Worm (Caenorhabditis elegans) whole organism, young adult: ENCODE results near the gene marg-1.
A peak's percentile ranks its signal among the peaks of the same experiment; 100 is the strongest.

ENCODE experiments used
- B0019.2 ChIP-seq: fragments of 200-800 bp; sonication (Bioruptor generic); conservative IDR thresholded peaks from 2 replicates; pipeline ENCODE4 v1.3.6; 2022; ENCODE audit warnings: missing genetic modification reagents, missing genetic modification characterization, missing compliant biosample characterization
- F10E7.11 ChIP-seq: sonication (generic microtip); optimal IDR thresholded peaks from 2 replicates; lab custom pipeline; 2017; ENCODE audit warnings: mild to moderate bottlenecking, missing genetic modification characterization, moderate library complexity, missing compliant biosample characterization
- F39B2.1 ChIP-seq: fragments of 200-800 bp; sonication (Bioruptor generic); IDR thresholded peaks from 2 replicates; pipeline ENCODE4 v1.3.6; 2022; ENCODE audit warnings: missing genetic modification reagents, missing genetic modification characterization, missing compliant biosample characterization
- F55B11.4 ChIP-seq: sonication (generic microtip); optimal IDR thresholded peaks from 2 replicates; lab custom pipeline; 2016; ENCODE audit warnings: missing compliant biosample characterization, missing genetic modification characterization, borderline replicate concordance; ENCODE audit not compliant: insufficient read depth
- K11D2.4 ChIP-seq: fragments of 200-800 bp; sonication (Bioruptor generic); IDR thresholded peaks from 2 replicates; pipeline ENCODE4 v1.3.6; 2022; ENCODE audit warnings: missing genetic modification reagents, missing genetic modification characterization, missing compliant biosample characterization
- Y53F4B.3 ChIP-seq: fragments of 200-800 bp; sonication (Bioruptor generic); IDR thresholded peaks from 2 replicates; pipeline ENCODE4 v1.3.6; 2022; ENCODE audit warnings: missing genetic modification reagents, missing genetic modification characterization, missing compliant biosample characterization
- Y79H2A.3 ChIP-seq: fragments of 200-800 bp; sonication (Bioruptor generic); conservative IDR thresholded peaks from 2 replicates; pipeline ENCODE4 v1.3.6; 2022; ENCODE audit warnings: missing genetic modification reagents, missing genetic modification characterization, missing compliant biosample characterization
- ama-1 ChIP-seq, 3 experiments: fragments of 150-350 bp in 1 of 3; sonication (generic microtip) in 2 of 3; optimal IDR thresholded peaks; 2 replicates each; lab custom pipeline; 2014 to 2018; ENCODE audit warnings: missing biosample characterization in 2 of 3, missing genetic modification characterization in 2 of 3, missing genetic modification reagents in 2 of 3
- athp-1 ChIP-seq: sonication (generic microtip); optimal IDR thresholded peaks from 2 replicates; lab custom pipeline; 2017; ENCODE audit warnings: mild to moderate bottlenecking, missing genetic modification characterization, missing compliant biosample characterization
- bed-1 ChIP-seq: fragments of 200-800 bp; sonication (Bioruptor generic); IDR thresholded peaks from 2 replicates; pipeline ENCODE4 v1.3.6; 2022; ENCODE audit warnings: missing genetic modification reagents, missing genetic modification characterization, missing compliant biosample characterization
- cebp-1 ChIP-seq, 2 experiments: fragments of 200-800 bp in 1 of 2; sonication (Bioruptor generic) in 1 of 2; sonication (generic microtip) in 1 of 2; IDR thresholded peaks in 1 of 2; optimal IDR thresholded peaks in 1 of 2; 2 replicates each; pipeline versions ENCODE4 v1.3.6 to Lab custom; 2017 to 2022; ENCODE audit warnings: missing compliant biosample characterization in 2 of 2, missing genetic modification characterization in 2 of 2, mild to moderate bottlenecking in 1 of 2, missing genetic modification reagents in 1 of 2, moderate library complexity in 1 of 2
- ceh-100 ChIP-seq: fragments of 200-800 bp; sonication (Bioruptor generic); IDR thresholded peaks from 2 replicates; pipeline ENCODE4 v1.3.6; 2022; ENCODE audit warnings: missing genetic modification reagents, missing genetic modification characterization, missing compliant biosample characterization
- ceh-58 ChIP-seq: fragments of 200-800 bp; sonication (Bioruptor generic); IDR thresholded peaks from 2 replicates; pipeline ENCODE4 v1.3.6; 2022; ENCODE audit warnings: missing genetic modification characterization, missing compliant biosample characterization
- ceh-79 ChIP-seq: sonication (generic microtip); optimal IDR thresholded peaks from 2 replicates; lab custom pipeline; 2017; ENCODE audit warnings: mild to moderate bottlenecking, missing genetic modification characterization, missing compliant biosample characterization
- die-1 ChIP-seq: sonication (generic microtip); optimal IDR thresholded peaks from 2 replicates; lab custom pipeline; 2016; ENCODE audit warnings: missing genotype, mild to moderate bottlenecking, missing genetic modification characterization, missing compliant biosample characterization
- dpff-1 ChIP-seq: sonication (generic microtip); optimal IDR thresholded peaks from 2 replicates; lab custom pipeline; 2017; ENCODE audit warnings: mild to moderate bottlenecking, missing genetic modification characterization, missing compliant biosample characterization
- efl-1 ChIP-seq: fragments of 150-350 bp; optimal IDR thresholded peaks from 2 replicates; lab custom pipeline; 2014; ENCODE audit warnings: missing biosample characterization, missing genetic modification reagents, missing genetic modification characterization
- egl-18 ChIP-seq: fragments of 200-800 bp; sonication (Bioruptor generic); IDR thresholded peaks from 2 replicates; pipeline ENCODE4 v1.3.6; 2022; ENCODE audit warnings: missing genetic modification reagents, missing genetic modification characterization, missing compliant biosample characterization
- fkh-3 ChIP-seq: sonication (generic microtip); optimal IDR thresholded peaks from 2 replicates; lab custom pipeline; 2016; ENCODE audit warnings: mild to moderate bottlenecking, missing genetic modification characterization, missing compliant biosample characterization
- let-607 ChIP-seq, 2 experiments: fragments of 200-800 bp in 1 of 2; sonication (Bioruptor generic) in 1 of 2; sonication (generic microtip) in 1 of 2; optimal IDR thresholded peaks; 2 replicates each; lab custom pipeline; 2016 to 2018; ENCODE audit warnings: mild to moderate bottlenecking in 2 of 2, missing compliant biosample characterization in 2 of 2, missing genetic modification characterization in 2 of 2, moderate library complexity in 2 of 2, missing genotype in 1 of 2
- lin-26 ChIP-seq: fragments of 200-800 bp; sonication (Bioruptor generic); IDR thresholded peaks from 2 replicates; pipeline ENCODE4 v1.3.6; 2022; ENCODE audit warnings: missing genetic modification reagents, missing genetic modification characterization, missing compliant biosample characterization
- lir-1 ChIP-seq: fragments of 200-800 bp; sonication (Bioruptor generic); conservative IDR thresholded peaks from 2 replicates; pipeline ENCODE4 v1.3.6; 2022; ENCODE audit warnings: missing genetic modification reagents, missing genetic modification characterization, missing compliant biosample characterization
- mes-4 ChIP-seq: sonication (generic microtip); optimal IDR thresholded peaks from 2 replicates; lab custom pipeline; 2016; ENCODE audit warnings: missing genotype, missing genetic modification characterization, missing compliant biosample characterization
- mxl-1 ChIP-seq: sonication (generic microtip); optimal IDR thresholded peaks from 2 replicates; lab custom pipeline; 2016; ENCODE audit warnings: missing genetic modification characterization, missing compliant biosample characterization
- nhr-80 ChIP-seq: sonication (generic microtip); optimal IDR thresholded peaks from 2 replicates; lab custom pipeline; 2016; ENCODE audit warnings: missing genetic modification characterization, missing compliant biosample characterization
- nhr-90 ChIP-seq: sonication (generic microtip); optimal IDR thresholded peaks from 2 replicates; lab custom pipeline; 2016; ENCODE audit warnings: missing genotype, mild to moderate bottlenecking, missing genetic modification characterization, missing compliant biosample characterization
- snpc-1.3 ChIP-seq: sonication (generic microtip); optimal IDR thresholded peaks from 2 replicates; lab custom pipeline; 2017; ENCODE audit warnings: missing genetic modification characterization, mild to moderate bottlenecking, missing compliant biosample characterization, antibody characterized with exemption, moderate library complexity, missing genotype, missing genetic modification reagents; ENCODE audit not compliant: insufficient read depth
- tbp1 ChIP-seq: fragments of 200-800 bp; sonication (Bioruptor generic); optimal IDR thresholded peaks from 2 replicates; lab custom pipeline; 2018; ENCODE audit warnings: mild to moderate bottlenecking, missing genetic modification characterization, missing compliant biosample characterization
- zfh-2 ChIP-seq: fragments of 200-800 bp; sonication (Bioruptor generic); conservative IDR thresholded peaks from 2 replicates; pipeline ENCODE4 v1.3.6; 2022; ENCODE audit warnings: missing genetic modification reagents, missing genetic modification characterization, missing compliant biosample characterization

marg-1 gene

DNA sequence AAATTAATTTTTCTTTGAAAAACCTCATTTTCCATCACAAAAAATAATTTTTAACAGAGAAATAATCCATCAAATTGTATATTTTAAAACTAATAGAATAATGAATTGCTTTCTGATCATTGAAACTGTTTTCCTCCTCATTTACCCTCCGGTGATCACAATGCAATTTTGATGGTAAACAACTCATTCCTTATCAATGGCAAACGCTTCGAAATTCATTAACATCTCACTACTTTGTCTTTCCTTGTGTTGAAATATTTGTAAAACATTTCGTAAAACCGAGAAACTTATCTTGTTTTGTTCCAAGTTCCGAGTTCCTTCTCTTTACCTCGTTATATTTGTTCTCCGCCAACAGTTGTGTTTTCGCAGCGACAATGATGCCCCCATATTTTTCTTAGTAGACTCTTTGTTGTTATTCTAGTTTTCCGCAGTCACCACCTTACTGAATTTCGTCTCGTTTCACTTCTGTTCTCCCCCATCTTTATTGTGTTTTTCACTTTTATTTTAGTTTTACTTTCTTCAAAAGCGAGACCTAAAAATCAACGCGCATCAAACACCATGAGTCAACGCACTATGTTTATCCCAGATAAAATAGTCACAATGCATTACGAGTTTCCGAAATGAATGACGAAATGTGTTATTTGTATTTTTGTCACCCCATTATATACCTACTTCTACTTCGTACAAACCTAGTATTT is 4.3 kb upstream of the marg-1 start:
- TF ChIP-seq cebp-1 (GFP tag; IDR thresholded peaks at IDR 0.05; lab: Robert Waterston, UW): peak; percentile 31; the same call in 1 of the 2 replicates
- TF ChIP-seq cebp-1 (tag; optimal IDR thresholded peaks at IDR 0.05; lab: Kevin White, UChicago): peak; percentile 58
- no peak for TF ChIP-seq athp-1

ce11 chrX:3783659-3784058 is 2.7 kb upstream of the marg-1 start:
- TF ChIP-seq ceh-100 (GFP tag; lab: Robert Waterston, UW): no peak

DNA sequence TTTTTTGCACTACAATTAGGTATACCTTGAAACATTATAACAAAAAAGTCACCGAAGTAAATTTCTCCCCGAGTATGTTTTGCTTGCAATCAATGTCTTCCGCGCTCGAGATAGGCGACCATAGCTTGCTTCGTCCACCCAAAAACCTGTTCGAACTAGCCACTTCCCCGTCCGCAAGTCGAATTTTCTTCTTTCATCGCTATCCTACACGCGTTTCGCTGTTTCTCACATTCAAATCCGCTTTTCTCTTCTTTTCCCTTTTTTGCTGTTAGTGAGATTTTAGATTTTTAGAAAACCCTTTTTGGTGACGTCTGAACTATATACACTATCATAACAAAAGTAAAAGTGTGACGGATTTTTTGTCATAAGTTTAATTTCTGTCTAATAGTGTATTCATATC is 7.7 kb downstream of the marg-1 start:
- TF ChIP-seq ama-1 (optimal IDR thresholded peaks at IDR 0.05; lab: Kevin White, UChicago) (no peak), ama-1 (GFP tag; optimal IDR thresholded peaks at IDR 0.05; lab: Kevin White, UChicago) (no peak), nhr-80 (tag; lab: Kevin White, UChicago) (no peak), efl-1 (no peak), nhr-90 (tag; lab: Kevin White, UChicago) (no peak), K11D2.4 (no peak), F10E7.11 (tag; lab: Kevin White, UChicago) (no peak), lin-26 (GFP tag; lab: Robert Waterston, UW) (no peak), ceh-58 (GFP tag; lab: Robert Waterston, UW) (no peak), zfh-2 (GFP tag; lab: Robert Waterston, UW) (no peak), die-1 (tag; lab: Kevin White, UChicago) (no peak), Y53F4B.3 (GFP tag; lab: Robert Waterston, UW) (no peak)

ce11 chrX:3772405-3772804 is 8.5 kb downstream of the marg-1 start, which contains the start of gene F47B7.2:
Gene F47B7.2, plus strand, starts transcription at chrX:3772762.
- TF ChIP-seq F39B2.1 (GFP tag; lab: Robert Waterston, UW) (no peak), let-607 (tag; optimal IDR thresholded peaks at IDR 0.05; lab: Kevin White, UChicago) (peak; percentile 85 to 91), lir-1 (GFP tag; lab: Robert Waterston, UW) (no peak), F55B11.4 (tag; lab: Kevin White, UChicago) (no peak)

DNA sequence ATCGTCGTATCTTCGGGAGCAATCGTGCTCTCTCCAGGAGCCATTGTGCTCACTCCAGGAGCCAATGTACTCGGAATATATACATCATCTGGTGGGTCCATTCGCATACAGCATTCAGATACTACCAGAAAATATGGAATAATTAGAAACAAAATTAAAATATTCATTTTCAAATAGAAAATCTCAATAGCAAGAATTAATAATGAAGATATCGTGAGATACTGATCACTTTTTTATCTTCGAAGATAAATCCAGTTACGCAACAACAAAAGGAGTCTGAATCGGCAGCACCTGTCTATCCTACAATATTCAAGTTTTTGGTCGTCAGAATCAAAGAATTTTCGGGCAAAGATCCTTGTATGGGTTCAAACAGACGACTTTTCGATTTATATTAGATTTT is 12.2 kb downstream of the marg-1 start, which contains the start of gene F47B7.5:
F47B7.5 (minus strand) TSS at position 101 of the 400 bp plus-strand sequence.
- TF ChIP-seq dpff-1 (tag; lab: Kevin White, UChicago): no peak

DNA sequence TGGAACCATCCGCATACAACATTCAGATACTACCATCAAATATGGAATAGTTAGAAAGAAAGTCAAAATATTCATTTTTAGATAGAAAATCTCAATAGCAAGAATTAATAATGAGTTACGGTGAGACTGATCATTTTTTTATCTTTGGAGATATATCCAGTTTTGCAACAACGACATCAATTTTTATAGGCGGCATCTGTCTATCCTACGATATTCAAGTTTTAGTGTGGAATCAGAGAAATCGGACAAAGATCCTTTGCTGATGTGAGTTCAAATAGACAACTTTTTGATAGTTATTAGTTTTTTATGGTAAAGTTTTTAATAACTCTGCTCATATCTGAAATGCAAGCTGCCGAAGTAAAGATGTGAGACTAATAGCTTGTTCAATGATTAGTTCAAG is 14.4 kb downstream of the marg-1 start, which contains the start of gene F47B7.4:
F47B7.4 (minus strand) TSS at position 101 of the 400 bp plus-strand sequence.
- no peak for TF ChIP-seq mes-4 (tag; lab: Kevin White, UChicago)
- TF ChIP-seq F39B2.1 (GFP tag; lab: Robert Waterston, UW): no peak
- TF ChIP-seq egl-18 (GFP tag; lab: Robert Waterston, UW): no peak
- no peak for TF ChIP-seq ceh-79 (tag; lab: Kevin White, UChicago)
- TF ChIP-seq fkh-3 (tag; lab: Kevin White, UChicago): no peak
- TF ChIP-seq Y53F4B.3 (GFP tag; lab: Robert Waterston, UW): no peak
- no peak for TF ChIP-seq B0019.2 (GFP tag; lab: Robert Waterston, UW)
- no peak for TF ChIP-seq ceh-100 (GFP tag; lab: Robert Waterston, UW)
- TF ChIP-seq snpc-1.3 (tag; lab: Kevin White, UChicago): no peak
- TF ChIP-seq Y79H2A.3 (GFP tag; lab: Robert Waterston, UW): no peak
- TF ChIP-seq bed-1 (GFP tag; lab: Robert Waterston, UW): no peak
- no peak for TF ChIP-seq mxl-1 (tag; lab: Kevin White, UChicago)
- no peak for TF ChIP-seq tbp1 (GFP tag; lab: Kevin White, UChicago)
